Fruit fly (Drosophila melanogaster): ENCODE data around the gene Imp.

The Imp gene

dm6 chrX:10762959-10763883, 60.9 kb downstream of the Imp start (continued):
- TF ChIP-seq ssp (GFP tag; IDR thresholded peaks at IDR 0.05) = no peak
- TF ChIP-seq Oaz (GFP tag; IDR thresholded peaks at IDR 0.05) = no peak
- TF ChIP-seq CG14667 (GFP tag; IDR thresholded peaks at IDR 0.05) = no peak
- peak; percentile 30 for TF ChIP-seq nom (GFP tag; optimal IDR thresholded peaks at IDR 0.05)
- TF ChIP-seq CG2199 (GFP tag; IDR thresholded peaks at IDR 0.05) = no peak
- peak; percentile 39 for TF ChIP-seq CG13894 (tag; optimal IDR thresholded peaks at IDR 0.05)
- no peak for TF ChIP-seq Optix (GFP tag; IDR thresholded peaks at IDR 0.05)
- TF ChIP-seq Nf-YC (tag; optimal IDR thresholded peaks at IDR 0.05) = peak; percentile 93
- no peak for TF ChIP-seq CG12219 (GFP tag; optimal IDR thresholded peaks at IDR 0.05)
- TF ChIP-seq hth (optimal IDR thresholded peaks at IDR 0.05) = no peak
- TF ChIP-seq CG13287 (GFP tag; IDR thresholded peaks at IDR 0.05; ENCODE audit: partially characterized antibody) = peak; percentile 36; the same call in 1 of the 2 replicates
- TF ChIP-seq Dp (GFP tag; optimal IDR thresholded peaks at IDR 0.05) = no peak
- TF ChIP-seq tio (GFP tag; optimal IDR thresholded peaks at IDR 0.05) = no peak
- TF ChIP-seq CG3838 (GFP tag; optimal IDR thresholded peaks at IDR 0.05) = no peak
- peak; percentile 88 for TF ChIP-seq psq (GFP tag; optimal IDR thresholded peaks at IDR 0.05)
- no peak for TF ChIP-seq Myb (GFP tag; optimal IDR thresholded peaks at IDR 0.05)
- no peak for TF ChIP-seq CG17802 (tag; optimal IDR thresholded peaks at IDR 0.05)
- TF ChIP-seq Hr39 (optimal IDR thresholded peaks at IDR 0.05) = no peak
- TF ChIP-seq shn (GFP tag; optimal IDR thresholded peaks at IDR 0.05) = no peak
- TF ChIP-seq CG5180 (GFP tag; optimal IDR thresholded peaks at IDR 0.05) = no peak
- no peak for TF ChIP-seq CG6683 (GFP tag; optimal IDR thresholded peaks at IDR 0.05)
- no peak for TF ChIP-seq ash1 (GFP tag; optimal IDR thresholded peaks at IDR 0.05)
- peak; percentile 22 for TF ChIP-seq CG13624 (GFP tag; optimal IDR thresholded peaks at IDR 0.05)
- TF ChIP-seq hbn (GFP tag; IDR thresholded peaks at IDR 0.05; ENCODE audit: partially characterized antibody) = no peak
- TF ChIP-seq Elba2 (GFP tag; optimal IDR thresholded peaks at IDR 0.05) = no peak
- TF ChIP-seq gem (tag; optimal IDR thresholded peaks at IDR 0.05) = peak; percentile 71
- TF ChIP-seq CG4730 (GFP tag; IDR thresholded peaks at IDR 0.05) = no peak
- no peak for TF ChIP-seq CG11398 (GFP tag; optimal IDR thresholded peaks at IDR 0.05)
- peak; percentile 85 for TF ChIP-seq Med (GFP tag)
- TF ChIP-seq Fer3 (tag; optimal IDR thresholded peaks at IDR 0.05) = peak; percentile 10
- no peak for TF ChIP-seq CG3163 (GFP tag; optimal IDR thresholded peaks at IDR 0.05)
- peak; percentile 47 for TF ChIP-seq CG15269 (tag; optimal IDR thresholded peaks at IDR 0.05)
- no peak for TF ChIP-seq oc (tag; optimal IDR thresholded peaks at IDR 0.05)
- 0 out of 2 replicates have a peak, but pooled peaks have one; percentile 19 for TF ChIP-seq E2f1 (GFP tag; IDR thresholded peaks at IDR 0.05)
- no peak for TF ChIP-seq CG11695 (GFP tag; IDR thresholded peaks at IDR 0.05)
- TF ChIP-seq Blimp-1 (GFP tag; optimal IDR thresholded peaks at IDR 0.05) = peak; percentile 13
- TF ChIP-seq her (GFP tag; optimal IDR thresholded peaks at IDR 0.05) = no peak
- no peak for TF ChIP-seq Fer1 (GFP tag; optimal IDR thresholded peaks at IDR 0.05)
- TF ChIP-seq CG42726 (GFP tag; IDR thresholded peaks at IDR 0.05; ENCODE audit: partially characterized antibody) = no peak
- no peak for TF ChIP-seq CG3407 (GFP tag; optimal IDR thresholded peaks at IDR 0.05)
- TF ChIP-seq caup (GFP tag; optimal IDR thresholded peaks at IDR 0.05; ENCODE audit: severe bottlenecking) = no peak
- TF ChIP-seq rib (GFP tag; IDR thresholded peaks at IDR 0.05) = 0 out of 2 replicates have a peak, but pooled peaks have one; percentile 15
- TF ChIP-seq sug (tag; optimal IDR thresholded peaks at IDR 0.05) = peak; percentile 68
- no peak for TF ChIP-seq CG2116 (GFP tag; optimal IDR thresholded peaks at IDR 0.05)
- TF ChIP-seq CG4282 (GFP tag; optimal IDR thresholded peaks at IDR 0.05) = no peak
- no peak for TF ChIP-seq CHES-1-like (GFP tag; optimal IDR thresholded peaks at IDR 0.05)
- TF ChIP-seq CG9215 (GFP tag; IDR thresholded peaks at IDR 0.05) = no peak
- no peak for TF ChIP-seq hb (GFP tag; IDR thresholded peaks at IDR 0.05; ENCODE audit: partially characterized antibody)
- TF ChIP-seq CG8359 (GFP tag; optimal IDR thresholded peaks at IDR 0.05; ENCODE audit: borderline replicate concordance) = no peak
